Worm (Caenorhabditis elegans): ENCODE data around the gene ZC53.1.

Gene ZC53.1

DNA sequence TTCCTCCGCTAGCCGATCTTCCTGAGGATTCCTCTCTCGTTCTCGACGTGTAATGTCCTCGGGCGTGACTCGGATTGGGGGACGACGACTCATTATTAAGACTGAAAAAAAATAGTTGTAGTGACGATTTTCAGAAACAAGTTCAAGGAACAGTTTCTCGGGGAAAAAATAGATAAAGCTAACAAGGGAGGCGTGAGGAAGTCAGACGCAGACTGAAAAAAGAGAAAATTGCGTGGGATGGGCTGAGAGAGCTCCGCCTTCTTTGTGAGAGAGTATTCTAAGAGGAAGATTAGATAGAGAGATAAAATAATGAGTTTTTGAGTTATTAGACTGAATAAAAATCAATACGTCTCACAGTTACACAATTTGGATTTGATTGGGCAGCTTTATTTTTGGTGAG is at the start of gene ZC53.1:
Gene ZC53.1 (minus strand): TSS at position 101 of the 400 bp plus-strand sequence.
- no peak for TF ChIP-seq unc-62 (GFP tag; optimal IDR thresholded peaks at IDR 0.05)
- no peak for TF ChIP-seq ceh-83 (GFP tag; optimal IDR thresholded peaks at IDR 0.05)

DNA sequence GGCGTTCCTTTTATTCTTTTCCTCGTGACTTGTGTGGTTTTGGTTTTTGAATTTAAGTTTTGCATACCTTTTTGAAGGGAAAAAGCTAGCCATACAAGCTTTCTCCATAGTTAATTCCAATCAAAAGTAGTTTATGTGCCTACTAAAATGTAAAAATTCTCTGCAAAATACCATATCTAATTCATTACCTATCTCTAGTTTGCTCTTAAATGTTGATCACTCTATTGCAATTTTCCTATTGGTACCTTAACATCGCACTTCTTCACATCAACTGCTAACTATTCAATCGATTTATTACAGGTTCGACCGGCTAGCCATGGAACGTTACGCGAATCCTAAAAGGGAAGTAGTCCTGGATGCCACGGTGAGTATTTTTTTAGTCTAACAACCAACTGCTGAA is 49.1 kb upstream of the ZC53.1 start, which contains the start of gene F52D2.7:
Gene F52D2.7 (plus strand): TSS at position 301 of the 400 bp plus-strand sequence.
- TF ChIP-seq hlh-1 (tag; optimal IDR thresholded peaks at IDR 0.05) (no peak), nhr-28 (tag; optimal IDR thresholded peaks at IDR 0.05) (no peak), snpc-4 (tag; optimal IDR thresholded peaks at IDR 0.05) (no peak), lsy-2 (tag; optimal IDR thresholded peaks at IDR 0.05) (no peak), unc-39 (tag; optimal IDR thresholded peaks at IDR 0.05) (no peak), ces-1 (GFP tag; optimal IDR thresholded peaks at IDR 0.05) (no peak), nhr-76 (tag; optimal IDR thresholded peaks at IDR 0.05) (no peak), unc-62 (GFP tag; optimal IDR thresholded peaks at IDR 0.05) (no peak), ceh-83 (GFP tag; optimal IDR thresholded peaks at IDR 0.05) (no peak), nhr-237 (tag; optimal IDR thresholded peaks at IDR 0.05) (no peak)

ce11 chrX:1960895-1961715 is 47.9 kb upstream of the ZC53.1 start:
- TF ChIP-seq ceh-43 (GFP tag; optimal IDR thresholded peaks at IDR 0.05): no peak
- TF ChIP-seq ztf-11 (tag; optimal IDR thresholded peaks at IDR 0.05): no peak
- TF ChIP-seq mls-2 (tag; optimal IDR thresholded peaks at IDR 0.05): no peak
- TF ChIP-seq unc-39 (tag; optimal IDR thresholded peaks at IDR 0.05): no peak
- TF ChIP-seq mab-5 (tag; optimal IDR thresholded peaks at IDR 0.05): no peak
- peak; percentile 35 for TF ChIP-seq hlh-1 (tag; optimal IDR thresholded peaks at IDR 0.05)
- TF ChIP-seq unc-62 (GFP tag; optimal IDR thresholded peaks at IDR 0.05): no peak
- no peak for TF ChIP-seq zip-8 (tag; optimal IDR thresholded peaks at IDR 0.05)
- peak; percentile 66 for TF ChIP-seq ham-2 (GFP tag; optimal IDR thresholded peaks at IDR 0.05)
- no peak for TF ChIP-seq tbx-8 (GFP tag; optimal IDR thresholded peaks at IDR 0.05)
- no peak for TF ChIP-seq bed-3 (GFP tag; optimal IDR thresholded peaks at IDR 0.05)
- no peak for TF ChIP-seq ceh-83 (GFP tag; optimal IDR thresholded peaks at IDR 0.05)
- no peak for TF ChIP-seq sem-2 (GFP tag; optimal IDR thresholded peaks at IDR 0.05)
- TF ChIP-seq nhr-2 (tag; optimal IDR thresholded peaks at IDR 0.05): peak; percentile 20
- TF ChIP-seq nhr-28 (tag; optimal IDR thresholded peaks at IDR 0.05): no peak
- no peak for TF ChIP-seq unc-120 (tag; optimal IDR thresholded peaks at IDR 0.05; ENCODE audit: poor library complexity, severe bottlenecking)
- no peak for TF ChIP-seq ces-1 (GFP tag; optimal IDR thresholded peaks at IDR 0.05)
- no peak for TF ChIP-seq nhr-76 (tag; optimal IDR thresholded peaks at IDR 0.05)
- no peak for TF ChIP-seq nhr-12 (tag; optimal IDR thresholded peaks at IDR 0.05)
- TF ChIP-seq flh-1 (GFP tag; optimal IDR thresholded peaks at IDR 0.05): no peak
- no peak for TF ChIP-seq elt-1 (tag; optimal IDR thresholded peaks at IDR 0.05; ENCODE audit: borderline replicate concordance, insufficient read depth)
- no peak for TF ChIP-seq lin-32 (GFP tag; optimal IDR thresholded peaks at IDR 0.05)
- TF ChIP-seq elt-3 (tag; optimal IDR thresholded peaks at IDR 0.05): no peak
- no peak for TF ChIP-seq mep-1 (tag; optimal IDR thresholded peaks at IDR 0.05)
- no peak for TF ChIP-seq pha-4 (tag; optimal IDR thresholded peaks at IDR 0.05)
- no peak for TF ChIP-seq snpc-4 (tag; optimal IDR thresholded peaks at IDR 0.05)
- no peak for TF ChIP-seq cnd-1 (tag; optimal IDR thresholded peaks at IDR 0.05)
- TF ChIP-seq drap-1 (GFP tag; optimal IDR thresholded peaks at IDR 0.05): no peak
- peak; percentile 16 for TF ChIP-seq lin-13 (tag; optimal IDR thresholded peaks at IDR 0.05)
- TF ChIP-seq blmp-1 (tag; optimal IDR thresholded peaks at IDR 0.05): no peak
- no peak for TF ChIP-seq lsy-2 (tag; optimal IDR thresholded peaks at IDR 0.05)
- TF ChIP-seq ceh-39 (tag; optimal IDR thresholded peaks at IDR 0.05): no peak
- peak; percentile 19 for TF ChIP-seq nhr-237 (tag; optimal IDR thresholded peaks at IDR 0.05)
- TF ChIP-seq sptf-1 (tag; optimal IDR thresholded peaks at IDR 0.05): no peak
- no peak for TF ChIP-seq M03D4.4 (tag; optimal IDR thresholded peaks at IDR 0.05)

DNA sequence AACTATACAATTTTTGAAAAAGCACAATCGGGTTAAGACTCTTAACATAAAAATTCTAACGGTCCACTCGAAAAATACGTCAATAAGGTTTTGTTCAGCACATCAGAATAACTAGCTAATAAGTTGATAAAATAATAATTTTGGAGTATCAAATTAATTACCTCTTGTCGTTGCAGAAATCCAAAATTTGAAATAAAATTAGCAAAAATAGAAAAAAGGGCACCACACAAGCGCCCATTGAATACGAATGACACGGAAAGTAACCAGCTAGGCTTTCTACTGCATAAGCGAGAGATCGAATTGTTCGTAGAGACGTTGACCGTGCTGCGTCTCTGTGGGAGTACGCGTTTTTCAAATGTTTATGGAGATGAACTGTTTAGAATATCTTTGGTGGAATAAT is 45.9 kb upstream of the ZC53.1 start:
- no peak for TF ChIP-seq elt-3 (tag; optimal IDR thresholded peaks at IDR 0.05)
- no peak for TF ChIP-seq nhr-237 (tag; optimal IDR thresholded peaks at IDR 0.05)
- TF ChIP-seq nhr-2 (tag; optimal IDR thresholded peaks at IDR 0.05): no peak
- TF ChIP-seq tbx-8 (GFP tag; optimal IDR thresholded peaks at IDR 0.05): no peak
- TF ChIP-seq cnd-1 (tag; optimal IDR thresholded peaks at IDR 0.05): no peak

Data from whole organism, mixed stage, embryonic.